Fruit fly (Drosophila melanogaster) whole organism, wandering third instar larva: ENCODE results near the gene Tasp1.

Source experiments
- GATAd ChIP-seq: sonication (Bioruptor generic); optimal IDR thresholded peaks from 2 replicates; lab custom pipeline; 2016; ENCODE audit warnings: missing biosample characterization, missing genetic modification characterization
- N ChIP-seq: fragments of >200 bp; optimal IDR thresholded peaks from 2 replicates; lab custom pipeline; 2018; ENCODE audit warnings: missing biosample characterization, missing external identifiers, missing genetic modification characterization
- br ChIP-seq: fragments of 200-800 bp; sonication (Bioruptor generic); optimal IDR thresholded peaks from 2 replicates; lab custom pipeline; 2016; ENCODE audit warnings: missing biosample characterization, missing genetic modification characterization
- ey ChIP-seq: fragments of 200-800 bp; sonication (Bioruptor generic); optimal IDR thresholded peaks from 2 replicates; lab custom pipeline; 2016; ENCODE audit warnings: missing biosample characterization, missing genetic modification characterization
- h ChIP-seq: fragments of 200-800 bp; sonication (Bioruptor generic); optimal IDR thresholded peaks from 3 replicates; lab custom pipeline; 2016; ENCODE audit warnings: missing biosample characterization, mild to moderate bottlenecking, missing genetic modification characterization
- lola ChIP-seq: fragments of >200 bp; optimal IDR thresholded peaks from 2 replicates; lab custom pipeline; 2017; ENCODE audit warnings: missing biosample characterization, missing genetic modification characterization
- pan ChIP-seq: fragments of >200 bp; optimal IDR thresholded peaks from 2 replicates; lab custom pipeline; 2017
- psq ChIP-seq: fragments of 200-800 bp; sonication (Bioruptor generic); optimal IDR thresholded peaks from 3 replicates; lab custom pipeline; 2017; ENCODE audit warnings: missing biosample characterization, mild to moderate bottlenecking, missing genetic modification characterization, moderate library complexity
- sv ChIP-seq: fragments of 200-800 bp; sonication (Bioruptor generic); optimal IDR thresholded peaks from 3 replicates; lab custom pipeline; 2016; ENCODE audit warnings: missing biosample characterization, missing genetic modification characterization
- usp ChIP-seq: fragments of >200 bp; optimal IDR thresholded peaks from 2 replicates; lab custom pipeline; 2017; ENCODE audit warnings: missing biosample characterization, missing genetic modification characterization
- woc ChIP-seq: sonication (Bioruptor generic); optimal IDR thresholded peaks from 2 replicates; lab custom pipeline; 2016; ENCODE audit warnings: missing biosample characterization, mild to moderate bottlenecking, missing genetic modification characterization

- no peak for TF ChIP-seq usp (GFP tag; lab: Kevin White, UChicago)
- TF ChIP-seq woc, result peak; percentile 23
- no peak for TF ChIP-seq lola (GFP tag; lab: Kevin White, UChicago)
- TF ChIP-seq h (GFP tag; lab: Kevin White, UChicago), result no peak
- no peak for TF ChIP-seq N (GFP tag; lab: Kevin White, UChicago)
- TF ChIP-seq GATAd (GFP tag; lab: Kevin White, UChicago), result no peak
- no peak for TF ChIP-seq br (GFP tag; lab: Kevin White, UChicago)
- no peak for TF ChIP-seq ey (GFP tag; lab: Kevin White, UChicago)
- no peak for TF ChIP-seq pan (lab: Kevin White, UChicago)
- TF ChIP-seq sv (GFP tag; lab: Kevin White, UChicago), result no peak
- TF ChIP-seq psq (GFP tag; lab: Kevin White, UChicago), result peak; percentile 32
Measured at dm6 chr3L:16041260-16042079, 45.9 kb downstream of the Tasp1 start.
